Fruit fly (Drosophila melanogaster) Kc167 (cell line): Measurements from ENCODE around the gene rdgB.

Experiments used
- Myc ChIP-seq: fragments of >200 bp; optimal IDR thresholded peaks from 2 replicates; lab custom pipeline; 2017; ENCODE audit warnings: missing external identifiers
- Sin3A ChIP-seq: fragments of >200 bp; optimal IDR thresholded peaks from 2 replicates; lab custom pipeline; 2018; ENCODE audit warnings: missing external identifiers
- h ChIP-seq: fragments of >200 bp; optimal IDR thresholded peaks from 3 replicates; lab custom pipeline; 2018; ENCODE audit warnings: missing external identifiers
- insv ChIP-seq: fragments of >200 bp; optimal IDR thresholded peaks from 3 replicates; lab custom pipeline; 2018; ENCODE audit warnings: missing external identifiers
- psq ChIP-seq: fragments of >200 bp; optimal IDR thresholded peaks from 2 replicates; lab custom pipeline; 2017; ENCODE audit warnings: missing external identifiers
- ttk ChIP-seq: sonication (Bioruptor generic); optimal IDR thresholded peaks from 2 replicates; lab custom pipeline; 2017; ENCODE audit warnings: missing external identifiers

rdgB gene

DNA sequence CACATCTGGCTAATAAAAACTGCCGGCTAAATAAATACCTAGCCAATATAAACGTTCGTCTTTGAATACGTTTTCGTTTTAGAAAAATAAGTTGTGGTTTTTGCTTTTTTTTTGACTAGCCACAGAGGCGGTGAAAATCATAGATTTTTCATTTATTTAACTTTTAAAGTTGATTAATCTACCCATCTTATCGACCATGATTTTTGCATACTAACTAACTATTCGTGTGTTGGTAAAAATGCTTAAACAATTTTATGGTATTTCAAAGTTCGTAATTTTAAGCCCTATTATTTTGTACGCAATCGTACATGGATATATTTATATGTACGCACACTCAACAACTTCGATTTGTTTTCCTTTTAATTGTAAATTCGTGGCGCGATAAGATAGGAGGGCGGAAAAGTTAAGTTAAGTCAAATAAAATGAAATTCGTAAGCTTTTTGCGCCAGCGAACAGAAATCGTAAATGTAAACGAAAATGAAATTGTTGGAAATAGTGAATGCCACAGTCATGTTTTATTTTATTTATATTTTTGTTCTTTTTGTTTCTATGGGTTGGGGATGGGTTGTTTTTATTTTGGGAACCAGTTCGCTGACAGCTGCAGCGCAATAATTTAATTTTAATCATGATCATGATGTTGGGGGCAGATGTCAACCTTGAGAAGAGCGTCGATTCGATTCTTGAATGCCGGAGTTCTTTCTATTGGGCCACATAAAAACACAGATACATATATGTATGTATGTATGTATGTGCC is 55.0 kb downstream of the rdgB start:
- no peak for TF ChIP-seq Sin3A (lab: Kevin White, UChicago)
- no peak for TF ChIP-seq ttk (lab: Kevin White, UChicago)
- TF ChIP-seq Myc (lab: Kevin White, UChicago): no peak
- TF ChIP-seq psq (lab: Kevin White, UChicago): no peak
- TF ChIP-seq insv (lab: Kevin White, UChicago): no peak
- TF ChIP-seq h (lab: Kevin White, UChicago): no peak

DNA sequence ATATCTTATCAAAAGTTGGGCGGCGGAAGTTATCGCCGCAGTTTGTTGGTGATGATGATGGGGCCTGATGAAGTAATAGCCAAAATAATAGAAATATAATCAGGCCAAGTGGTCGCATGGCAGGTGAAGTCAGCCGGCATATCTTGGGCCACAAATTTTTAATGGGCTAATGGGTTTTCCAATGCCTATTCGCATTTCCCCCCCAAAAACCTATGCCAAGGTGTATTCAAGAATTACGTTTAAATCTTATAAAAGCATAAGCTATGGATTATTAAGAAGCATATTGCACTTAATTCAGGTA is 55.6 kb downstream of the rdgB start:
- TF ChIP-seq insv (lab: Kevin White, UChicago) (no peak), ttk (lab: Kevin White, UChicago) (no peak), psq (lab: Kevin White, UChicago) (no peak), Myc (lab: Kevin White, UChicago) (no peak), Sin3A (lab: Kevin White, UChicago) (no peak), h (lab: Kevin White, UChicago) (no peak)

DNA sequence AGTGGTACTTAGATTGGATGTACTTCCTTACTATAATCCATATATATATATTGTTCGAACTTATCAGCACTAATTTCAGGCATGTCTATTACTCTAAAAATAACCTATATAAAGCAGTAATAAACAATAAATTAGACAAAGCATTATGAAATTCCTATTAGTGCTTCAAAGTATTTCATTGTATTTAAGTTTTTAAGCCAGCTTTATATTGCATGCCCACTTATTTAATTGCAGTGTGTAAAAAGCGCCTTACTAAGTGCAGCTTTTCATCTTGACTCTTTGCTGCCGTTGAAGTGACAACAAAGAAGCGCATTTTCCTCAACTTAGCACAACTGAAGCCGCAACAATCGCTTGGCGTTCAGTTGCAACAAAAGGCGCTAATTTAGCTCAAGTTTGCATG is 56.3 kb downstream of the rdgB start:
- TF ChIP-seq h (lab: Kevin White, UChicago): no peak
- no peak for TF ChIP-seq ttk (lab: Kevin White, UChicago)
- no peak for TF ChIP-seq insv (lab: Kevin White, UChicago)
- TF ChIP-seq psq (lab: Kevin White, UChicago): no peak
- TF ChIP-seq Myc (lab: Kevin White, UChicago): no peak
- no peak for TF ChIP-seq Sin3A (lab: Kevin White, UChicago)

DNA sequence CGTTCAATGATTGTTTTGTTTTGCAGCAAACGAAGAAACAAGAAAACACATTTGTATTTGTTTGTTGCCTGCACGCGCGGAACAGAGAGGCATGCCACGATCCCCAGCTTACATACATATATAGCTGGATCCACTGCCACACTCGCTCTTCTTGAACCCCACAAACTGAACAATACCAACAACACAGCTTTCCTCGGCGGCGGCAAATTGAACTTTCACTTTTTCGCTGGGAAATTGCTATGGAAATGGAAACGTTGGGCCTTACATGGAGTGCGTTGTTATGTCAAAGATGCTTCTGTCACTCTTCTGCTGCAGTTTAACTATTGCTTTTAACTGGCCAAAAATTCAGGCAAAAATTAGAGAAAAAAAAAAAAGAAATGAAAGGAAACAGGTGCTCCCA is 57.1 kb downstream of the rdgB start:
- TF ChIP-seq insv (lab: Kevin White, UChicago): no peak
- TF ChIP-seq ttk (lab: Kevin White, UChicago): no peak
- no peak for TF ChIP-seq Myc (lab: Kevin White, UChicago)
- no peak for TF ChIP-seq Sin3A (lab: Kevin White, UChicago)
- TF ChIP-seq h (lab: Kevin White, UChicago): no peak
- TF ChIP-seq psq (lab: Kevin White, UChicago): no peak

DNA sequence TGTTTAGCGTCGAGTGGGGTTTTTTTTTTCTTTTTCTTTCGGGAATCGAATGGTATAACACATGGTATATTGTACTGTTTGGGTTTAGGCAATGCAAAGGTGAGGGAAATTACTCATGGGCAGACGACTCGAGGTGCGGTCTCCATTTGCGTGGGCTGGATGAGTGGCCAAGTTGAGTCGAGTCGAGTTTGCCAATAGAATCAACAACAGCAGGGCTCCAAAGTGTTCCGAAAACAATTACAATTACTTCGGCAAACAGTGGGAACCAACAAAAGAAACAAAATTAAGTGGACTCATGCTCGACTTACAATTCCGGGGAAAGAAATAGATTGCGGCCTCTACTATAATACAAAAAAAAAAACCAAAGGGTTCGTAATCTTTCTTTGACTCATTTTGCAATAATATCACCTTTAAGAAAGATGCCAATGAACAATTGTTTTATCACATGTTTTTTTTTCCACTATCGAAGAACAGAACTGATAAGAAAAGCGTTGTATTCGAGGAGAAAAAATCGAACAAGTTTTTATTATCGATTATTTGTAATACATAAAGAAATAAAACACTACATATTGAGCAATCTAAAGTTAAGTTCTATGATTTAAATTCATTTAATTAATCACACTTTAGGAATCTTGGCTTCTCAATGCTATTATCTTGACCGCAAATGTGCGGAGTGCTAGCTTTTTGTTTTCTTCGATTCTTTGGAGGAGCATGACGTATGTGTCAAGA is 57.9 kb downstream of the rdgB start:
- TF ChIP-seq h (lab: Kevin White, UChicago): no peak
- no peak for TF ChIP-seq Myc (lab: Kevin White, UChicago)
- no peak for TF ChIP-seq Sin3A (lab: Kevin White, UChicago)
- no peak for TF ChIP-seq insv (lab: Kevin White, UChicago)
- TF ChIP-seq psq (lab: Kevin White, UChicago): no peak

DNA sequence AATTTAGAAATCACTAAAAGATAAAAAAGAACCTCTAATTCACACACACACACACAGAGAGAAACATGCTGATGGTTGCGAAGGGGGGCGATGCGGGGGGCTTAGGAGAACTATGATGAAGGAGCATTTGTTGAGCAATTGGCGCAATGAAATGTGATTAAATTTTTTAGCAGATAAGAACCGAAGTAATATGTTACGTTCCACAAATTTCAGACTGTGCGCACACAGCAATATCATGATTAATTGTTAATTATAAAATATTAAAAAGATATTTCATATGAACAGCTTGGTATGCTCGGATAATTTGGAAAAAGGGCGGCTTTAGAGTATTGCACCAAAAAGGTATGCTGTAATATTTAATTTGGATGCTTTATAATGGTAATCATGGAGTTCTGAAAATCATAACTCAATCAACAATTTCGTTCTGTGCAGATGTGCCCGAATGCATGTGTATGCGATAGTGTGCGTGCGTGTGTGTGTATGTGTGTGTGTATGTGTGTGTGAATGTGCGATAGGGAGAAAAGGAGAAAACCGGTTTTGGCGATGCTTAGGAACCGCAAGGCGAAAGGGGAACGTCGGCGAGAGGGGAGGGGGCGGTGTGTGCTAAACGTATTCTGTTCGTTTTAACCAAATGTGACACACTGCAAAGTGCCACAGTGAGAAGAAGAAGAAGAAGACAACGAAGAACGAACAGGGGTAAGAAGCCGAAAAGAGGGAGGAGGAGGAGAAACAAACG is 58.7 kb downstream of the rdgB start:
- no peak for TF ChIP-seq psq (lab: Kevin White, UChicago)
- no peak for TF ChIP-seq Sin3A (lab: Kevin White, UChicago)
- TF ChIP-seq Myc (lab: Kevin White, UChicago): no peak
- TF ChIP-seq ttk (lab: Kevin White, UChicago): no peak
- TF ChIP-seq h (lab: Kevin White, UChicago): no peak
- TF ChIP-seq insv (lab: Kevin White, UChicago): no peak

DNA sequence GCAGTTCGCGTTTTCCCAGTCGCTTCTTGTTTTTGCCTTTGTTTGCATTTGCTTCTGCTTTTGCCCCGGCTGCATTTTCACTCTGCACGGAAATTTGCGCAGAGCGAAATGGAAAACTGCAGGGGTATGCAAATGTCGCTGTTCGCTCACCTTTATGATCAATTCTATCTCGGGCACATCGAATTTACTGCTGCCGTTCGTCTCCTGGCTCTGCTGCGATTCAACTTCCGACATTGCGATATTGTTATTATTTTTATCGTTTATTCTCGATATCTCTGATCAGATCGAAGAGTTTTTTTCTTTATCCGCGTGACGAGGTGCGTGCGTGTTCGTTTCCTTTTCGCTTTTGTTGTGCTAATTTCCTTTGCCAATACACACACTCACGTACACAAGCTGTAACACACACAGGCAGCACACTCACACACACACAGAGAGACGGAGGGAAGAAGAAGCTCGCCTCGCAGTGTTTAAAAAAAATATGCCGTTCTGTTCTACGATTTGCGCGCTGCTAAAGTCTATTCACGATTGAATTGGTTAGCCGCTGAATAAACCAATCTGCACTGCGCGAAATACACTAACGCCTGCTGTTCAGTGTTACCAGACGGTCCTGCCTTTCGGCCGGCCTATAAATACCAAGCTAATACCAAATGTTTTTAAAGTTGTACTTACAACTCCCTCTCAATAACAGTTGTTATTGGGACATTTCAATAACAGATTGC is 59.4 kb downstream of the rdgB start, which contains the start of gene Clic:
Gene Clic (minus strand): TSS at position 533 of the 719 bp plus-strand sequence.
- TF ChIP-seq psq (lab: Kevin White, UChicago) (no peak), Sin3A (lab: Kevin White, UChicago) (no peak), h (lab: Kevin White, UChicago) (no peak), insv (lab: Kevin White, UChicago) (no peak), Myc (lab: Kevin White, UChicago) (no peak), ttk (lab: Kevin White, UChicago) (no peak)

DNA sequence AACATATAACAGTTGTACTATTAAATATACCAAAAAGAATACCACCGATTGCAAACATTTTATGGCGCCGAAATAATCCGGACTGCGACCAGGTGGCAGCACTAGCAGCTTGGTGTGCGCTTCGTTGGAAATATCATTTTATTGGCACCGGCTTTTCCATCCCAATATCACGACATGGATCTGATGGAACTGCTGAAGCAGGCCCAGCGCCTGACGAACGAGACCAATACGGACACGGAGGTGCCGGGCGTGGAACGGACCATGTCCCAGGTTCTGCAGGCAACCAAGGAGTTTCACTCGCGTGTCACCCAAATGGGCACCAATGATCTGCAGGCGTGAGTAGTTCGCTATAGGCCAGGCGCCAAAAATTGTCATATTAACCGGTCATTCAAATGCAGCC is 60.2 kb downstream of the rdgB start, which contains the start of gene Nup93-1:
Gene Nup93-1 (plus strand): TSS at position 74 of the 400 bp plus-strand sequence.
- no peak for TF ChIP-seq Sin3A (lab: Kevin White, UChicago)
- no peak for TF ChIP-seq ttk (lab: Kevin White, UChicago)
- TF ChIP-seq Myc (lab: Kevin White, UChicago): no peak
- no peak for TF ChIP-seq insv (lab: Kevin White, UChicago)
- TF ChIP-seq h (lab: Kevin White, UChicago): no peak
- no peak for TF ChIP-seq psq (lab: Kevin White, UChicago)

DNA sequence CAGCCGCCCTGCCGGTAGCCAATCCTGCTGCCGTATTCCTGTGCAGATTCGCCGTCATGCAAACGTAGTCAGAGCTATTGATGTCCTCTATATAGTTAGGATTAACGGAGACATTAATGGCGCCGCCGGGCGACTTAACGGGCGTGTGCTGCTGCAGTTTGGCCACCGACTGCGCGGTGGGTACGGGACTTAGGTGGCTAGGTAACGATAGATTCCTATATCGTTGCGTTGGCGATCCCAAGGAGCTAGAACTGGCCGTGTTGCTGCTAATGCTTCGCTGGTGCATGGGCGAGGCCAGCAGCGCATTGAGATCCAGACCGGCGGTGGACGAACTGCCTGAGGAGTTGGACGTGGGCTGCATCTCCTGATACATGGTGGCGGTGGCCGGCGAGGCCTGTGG is 66.3 kb downstream of the rdgB start:
- no peak for TF ChIP-seq Sin3A (lab: Kevin White, UChicago)
- no peak for TF ChIP-seq h (lab: Kevin White, UChicago)
- no peak for TF ChIP-seq Myc (lab: Kevin White, UChicago)
- peak; percentile 91 for TF ChIP-seq ttk (lab: Kevin White, UChicago)
- no peak for TF ChIP-seq insv (lab: Kevin White, UChicago)
- no peak for TF ChIP-seq psq (lab: Kevin White, UChicago)
